Fruit fly (Drosophila melanogaster) whole organism, embryonic: ENCODE data around the gene CG32243.

Source experiments
- Blimp-1 ChIP-seq: fragments of 200-800 bp; sonication (Bioruptor generic); optimal IDR thresholded peaks from 3 replicates; lab custom pipeline; 2018; ENCODE audit warnings: missing biosample characterization, missing genetic modification characterization, mild to moderate bottlenecking, moderate library complexity, missing genetic modification reagents
- BtbVII ChIP-seq: fragments of 200-800 bp; sonication (Bioruptor generic); optimal IDR thresholded peaks from 3 replicates; lab custom pipeline; 2017; ENCODE audit warnings: missing biosample characterization, mild to moderate bottlenecking, missing genetic modification characterization
- CG10209 ChIP-seq: fragments of 200-800 bp; sonication (Bioruptor generic); optimal IDR thresholded peaks from 3 replicates; lab custom pipeline; 2017; ENCODE audit warnings: missing biosample characterization, mild to moderate bottlenecking, missing genetic modification characterization, missing genetic modification reagents
- CG10366 ChIP-seq: fragments of 200-800 bp; sonication (Bioruptor generic); IDR thresholded peaks from 2 replicates; pipeline ENCODE4 v1.3.6; 2022; ENCODE audit warnings: missing biosample characterization, missing genetic modification characterization
- CG14860 ChIP-seq: fragments of 200-800 bp; sonication (Bioruptor generic); IDR thresholded peaks from 3 replicates; pipeline ENCODE4 v1.3.6; 2022; ENCODE audit warnings: missing biosample characterization, missing genetic modification characterization; ENCODE audit not compliant: partially characterized antibody
- CG15601 ChIP-seq: fragments of 200-800 bp; sonication (Bioruptor generic); optimal IDR thresholded peaks from 3 replicates; lab custom pipeline; 2019; ENCODE audit warnings: missing biosample characterization, mild to moderate bottlenecking, missing genetic modification characterization, moderate library complexity
- CG1602 ChIP-seq: fragments of 200-800 bp; sonication (Bioruptor generic); optimal IDR thresholded peaks from 3 replicates; lab custom pipeline; 2016; ENCODE audit warnings: missing biosample characterization, missing genetic modification characterization
- CG17361 ChIP-seq: fragments of 200-800 bp; sonication (Bioruptor generic); IDR thresholded peaks from 3 replicates; pipeline ENCODE4 v1.3.6; 2022; ENCODE audit warnings: missing biosample characterization, missing genetic modification characterization
- CG2712 ChIP-seq: fragments of 200-800 bp; optimal IDR thresholded peaks from 3 replicates; lab custom pipeline; 2019; ENCODE audit warnings: missing biosample characterization, mild to moderate bottlenecking, missing genetic modification characterization, moderate library complexity
- CG30403 ChIP-seq: fragments of 200-800 bp; sonication (Bioruptor generic); optimal IDR thresholded peaks from 3 replicates; lab custom pipeline; 2016; ENCODE audit warnings: missing biosample characterization, missing genetic modification characterization
- CG32772 ChIP-seq: fragments of 200-800 bp; sonication (Bioruptor generic); IDR thresholded peaks from 2 replicates; pipeline ENCODE4 v1.3.6; 2022; ENCODE audit warnings: missing biosample characterization, missing genetic modification characterization
- CG7372 ChIP-seq: fragments of 200-800 bp; sonication (Bioruptor generic); IDR thresholded peaks from 2 replicates; pipeline ENCODE4 v1.3.6; 2022; ENCODE audit warnings: missing biosample characterization, missing genetic modification characterization
- CG8281 ChIP-seq: fragments of 200-800 bp; sonication (Bioruptor generic); optimal IDR thresholded peaks from 2 replicates; lab custom pipeline; 2018; ENCODE audit warnings: missing biosample characterization, mild to moderate bottlenecking, missing genetic modification characterization, moderate library complexity
- CG9817 ChIP-seq: fragments of 200-800 bp; sonication (Bioruptor generic); optimal IDR thresholded peaks from 2 replicates; lab custom pipeline; 2018; ENCODE audit warnings: missing biosample characterization, mild to moderate bottlenecking, missing genetic modification characterization, moderate library complexity
- CG9876 ChIP-seq: fragments of 200-800 bp; sonication (Bioruptor generic); optimal IDR thresholded peaks from 2 replicates; lab custom pipeline; 2016; ENCODE audit warnings: missing biosample characterization, missing genetic modification characterization
- CTCF ChIP-seq: fragments of 200-800 bp; sonication (Bioruptor generic); optimal IDR thresholded peaks from 2 replicates; lab custom pipeline; 2017; ENCODE audit warnings: missing biosample characterization, mild to moderate bottlenecking, missing genetic modification characterization, moderate library complexity
- CoRest ChIP-seq: fragments of 200-800 bp; sonication (Bioruptor generic); optimal IDR thresholded peaks from 3 replicates; lab custom pipeline; 2018; ENCODE audit warnings: missing biosample characterization, mild to moderate bottlenecking, missing genetic modification characterization, moderate library complexity
- Dad ChIP-seq: fragments of 200-800 bp; sonication (Bioruptor generic); optimal IDR thresholded peaks from 3 replicates; lab custom pipeline; 2016; ENCODE audit warnings: missing biosample characterization, missing genetic modification characterization
- H2.0 ChIP-seq: fragments of 200-800 bp; sonication (Bioruptor generic); IDR thresholded peaks from 2 replicates; pipeline ENCODE4 v1.3.6; 2022; ENCODE audit warnings: missing biosample characterization, missing genetic modification characterization
- HLH4C ChIP-seq: fragments of 200-800 bp; sonication (Bioruptor generic); IDR thresholded peaks from 3 replicates; pipeline ENCODE4 v1.3.6; 2022; ENCODE audit warnings: missing biosample characterization, missing genetic modification characterization; ENCODE audit not compliant: partially characterized antibody
- Lhr ChIP-seq: fragments of 200-800 bp; sonication (Bioruptor generic); optimal IDR thresholded peaks from 3 replicates; lab custom pipeline; 2017; ENCODE audit warnings: mild to moderate bottlenecking, missing biosample characterization, missing genetic modification reagents, missing genetic modification characterization
- PHDP ChIP-seq: fragments of 200-800 bp; sonication (Bioruptor generic); optimal IDR thresholded peaks from 3 replicates; lab custom pipeline; 2018; ENCODE audit warnings: missing biosample characterization, mild to moderate bottlenecking, missing genetic modification characterization, moderate library complexity
- ara ChIP-seq: fragments of 200-800 bp; sonication (Bioruptor generic); IDR thresholded peaks from 2 replicates; pipeline ENCODE4 v1.3.6; 2022; ENCODE audit warnings: missing biosample characterization, missing genetic modification characterization
- ato ChIP-seq: fragments of 200-800 bp; sonication (Bioruptor generic); IDR thresholded peaks from 2 replicates; pipeline ENCODE4 v1.3.6; 2022; ENCODE audit warnings: missing biosample characterization, missing genetic modification characterization; ENCODE audit not compliant: partially characterized antibody
- br ChIP-seq: fragments of >200 bp; optimal IDR thresholded peaks from 2 replicates; lab custom pipeline; 2017
- cad ChIP-seq: fragments of >200 bp; optimal IDR thresholded peaks from 2 replicates; lab custom pipeline; 2017; ENCODE audit warnings: missing biosample characterization, missing genetic modification characterization
- chif ChIP-seq, 2 experiments: fragments of 200-800 bp; sonication (Bioruptor generic); optimal IDR thresholded peaks; 3 replicates each; lab custom pipeline; 2016; ENCODE audit warnings: missing biosample characterization in 2 of 2, missing genetic modification characterization in 2 of 2
- chinmo ChIP-seq: fragments of 200-800 bp; sonication (Bioruptor generic); IDR thresholded peaks from 4 replicates; pipeline ENCODE4 v1.3.6; 2022; ENCODE audit warnings: missing biosample characterization, missing genetic modification characterization; ENCODE audit not compliant: partially characterized antibody
- crp ChIP-seq, 2 experiments: fragments of 200-800 bp; sonication (Bioruptor generic); optimal IDR thresholded peaks; 2 replicates in 1 of 2; 3 replicates in 1 of 2; lab custom pipeline; 2017; ENCODE audit warnings: missing biosample characterization in 2 of 2, missing genetic modification characterization in 2 of 2, mild to moderate bottlenecking in 1 of 2, moderate library complexity in 1 of 2
- fd3F ChIP-seq: fragments of 200-800 bp; sonication (Bioruptor generic); optimal IDR thresholded peaks from 2 replicates; lab custom pipeline; 2018; ENCODE audit warnings: missing biosample characterization, mild to moderate bottlenecking, missing genetic modification characterization, moderate library complexity
- fd64A ChIP-seq: fragments of 200-800 bp; sonication (Bioruptor generic); optimal IDR thresholded peaks from 3 replicates; lab custom pipeline; 2018; ENCODE audit warnings: missing biosample characterization, mild to moderate bottlenecking, missing genetic modification characterization
- gcm2 ChIP-seq: fragments of 200-800 bp; sonication (Bioruptor generic); optimal IDR thresholded peaks from 2 replicates; lab custom pipeline; 2016; ENCODE audit warnings: missing biosample characterization, missing genetic modification characterization
- gem ChIP-seq: fragments of 200-800 bp; sonication (Bioruptor generic); optimal IDR thresholded peaks from 2 replicates; lab custom pipeline; 2019; ENCODE audit warnings: missing biosample characterization, mild to moderate bottlenecking, missing genetic modification characterization, moderate library complexity
- ham ChIP-seq: fragments of 200-800 bp; sonication (Bioruptor generic); IDR thresholded peaks from 2 replicates; pipeline ENCODE4 v1.3.6; 2022; ENCODE audit warnings: missing biosample characterization, missing genetic modification characterization
- hkb ChIP-seq, 2 experiments: fragments of 200-800 bp in 1 of 2; fragments of >200 bp in 1 of 2; sonication (Bioruptor generic) in 1 of 2; IDR thresholded peaks in 1 of 2; optimal IDR thresholded peaks in 1 of 2; 2 replicates each; pipeline versions ENCODE4 v1.3.6 to Lab custom; 2017 to 2022; ENCODE audit warnings: missing biosample characterization in 1 of 2, missing genetic modification characterization in 1 of 2
- kni ChIP-seq: fragments of 200-800 bp; sonication (Bioruptor generic); optimal IDR thresholded peaks from 3 replicates; lab custom pipeline; 2017; ENCODE audit warnings: mild to moderate bottlenecking, missing biosample characterization, missing genetic modification reagents, missing genetic modification characterization
- lola ChIP-seq, 3 experiments: fragments of >200 bp in 2 of 3; fragments of 200-800 bp in 1 of 3; sonication (Bioruptor generic) in 1 of 3; optimal IDR thresholded peaks; 2 replicates each; lab custom pipeline; 2017 to 2019; ENCODE audit warnings: missing biosample characterization in 3 of 3, missing genetic modification characterization in 3 of 3, mild to moderate bottlenecking in 1 of 3, moderate library complexity in 1 of 3
- mirr ChIP-seq: fragments of 200-800 bp; sonication (Bioruptor generic); optimal IDR thresholded peaks from 3 replicates; lab custom pipeline; 2018; ENCODE audit warnings: missing biosample characterization, mild to moderate bottlenecking, missing genetic modification characterization
- rib ChIP-seq: fragments of 200-800 bp; sonication (Bioruptor generic); IDR thresholded peaks from 2 replicates; pipeline ENCODE4 v1.3.6; 2022; ENCODE audit warnings: missing biosample characterization, missing genetic modification characterization
- ro ChIP-seq: fragments of 200-800 bp; sonication (Bioruptor generic); IDR thresholded peaks from 2 replicates; pipeline ENCODE4 v1.3.6; 2022; ENCODE audit warnings: missing biosample characterization, missing genetic modification characterization
- row ChIP-seq: fragments of 200-800 bp; sonication (Bioruptor generic); IDR thresholded peaks from 3 replicates; pipeline ENCODE4 v1.3.6; 2022; ENCODE audit warnings: missing biosample characterization, missing genetic modification characterization
- run ChIP-seq: fragments of 200-800 bp; sonication (Bioruptor generic); optimal IDR thresholded peaks from 3 replicates; lab custom pipeline; 2018; ENCODE audit warnings: missing biosample characterization, mild to moderate bottlenecking, missing genetic modification characterization
- sd ChIP-seq: fragments of 200-800 bp; sonication (Bioruptor generic); optimal IDR thresholded peaks from 3 replicates; lab custom pipeline; 2018; ENCODE audit warnings: missing biosample characterization, mild to moderate bottlenecking, missing genetic modification characterization, moderate library complexity
- sens ChIP-seq: fragments of 200-800 bp; sonication (Bioruptor generic); peaks from one replicate; lab custom pipeline; 2016; ENCODE audit warnings: missing biosample characterization, missing genetic modification characterization
- sisA ChIP-seq: fragments of 200-800 bp; sonication (Bioruptor generic); IDR thresholded peaks from 2 replicates; pipeline ENCODE4 v1.3.6; 2022; ENCODE audit warnings: missing biosample characterization, missing genetic modification characterization
- slou ChIP-seq: fragments of 200-800 bp; sonication (Bioruptor generic); optimal IDR thresholded peaks from 3 replicates; lab custom pipeline; 2016; ENCODE audit warnings: missing biosample characterization, missing genetic modification characterization
- tll ChIP-seq, 2 experiments: fragments of 200-800 bp in 1 of 2; fragments of >200 bp in 1 of 2; sonication (Bioruptor generic) in 1 of 2; optimal IDR thresholded peaks; 2 replicates each; lab custom pipeline; 2017 to 2019; ENCODE audit warnings: missing biosample characterization in 2 of 2, missing genetic modification characterization in 2 of 2, mild to moderate bottlenecking in 1 of 2, moderate library complexity in 1 of 2
- tna ChIP-seq: fragments of 200-800 bp; sonication (Bioruptor generic); IDR thresholded peaks from 2 replicates; pipeline ENCODE4 v1.3.6; 2022; ENCODE audit warnings: missing biosample characterization, missing genetic modification characterization; ENCODE audit not compliant: partially characterized antibody
- trh ChIP-seq: fragments of 200-800 bp; sonication (Bioruptor generic); optimal IDR thresholded peaks from 2 replicates; lab custom pipeline; 2016; ENCODE audit warnings: missing biosample characterization, missing genetic modification characterization
- twi ChIP-seq: fragments of 200-800 bp; optimal IDR thresholded peaks from 2 replicates; lab custom pipeline; 2019; ENCODE audit warnings: missing biosample characterization, mild to moderate bottlenecking, missing genetic modification characterization, moderate library complexity

The CG32243 gene

dm6 chr3L:4550153-4550802 lies 9.2 kb upstream of the CG32243 start (continued):
- TF ChIP-seq sd (tag; lab: Kevin White, UChicago), result peak; percentile 36
- TF ChIP-seq CG15601 (tag; lab: Kevin White, UChicago), result peak; percentile 37
- no peak for TF ChIP-seq tna (GFP tag; lab: Robert Waterston, UW)
- peak; percentile 19 for TF ChIP-seq PHDP
- TF ChIP-seq br (lab: Kevin White, UChicago), result no peak
- TF ChIP-seq ara (GFP tag; lab: Robert Waterston, UW), result no peak
- no peak for TF ChIP-seq trh (GFP tag; lab: Kevin White, UChicago)
- TF ChIP-seq HLH4C (GFP tag; lab: Robert Waterston, UW), result no peak
- TF ChIP-seq slou (GFP tag; lab: Kevin White, UChicago), result no peak
- TF ChIP-seq CTCF (GFP tag; lab: Kevin White, UChicago), result no peak
- TF ChIP-seq crp (GFP tag; optimal IDR thresholded peaks at IDR 0.05; lab: Kevin White, UChicago), result no peak
- TF ChIP-seq ro, result no peak
- TF ChIP-seq CG14860 (GFP tag; lab: Robert Waterston, UW), result no peak
- TF ChIP-seq run (tag; lab: Kevin White, UChicago), result no peak
- TF ChIP-seq kni (GFP tag; lab: Kevin White, UChicago), result no peak
- no peak for TF ChIP-seq CG32772 (GFP tag; lab: Robert Waterston, UW)
- no peak for TF ChIP-seq CG17361
- TF ChIP-seq CG9817, result no peak
- TF ChIP-seq Dad (GFP tag; lab: Kevin White, UChicago), result no peak
- TF ChIP-seq Blimp-1 (GFP tag; lab: Kevin White, UChicago), result peak; percentile 9
- TF ChIP-seq cad (GFP tag; lab: Kevin White, UChicago), result peak; percentile 45
- no peak for TF ChIP-seq row (GFP tag; lab: Robert Waterston, UW)
- TF ChIP-seq CG10209 (GFP tag; lab: Kevin White, UChicago), result no peak
- no peak for TF ChIP-seq fd3F
- no peak for TF ChIP-seq CG9876 (GFP tag; lab: Kevin White, UChicago)
- TF ChIP-seq ato (GFP tag; lab: Robert Waterston, UW), result no peak
- TF ChIP-seq CG7372 (GFP tag; lab: Robert Waterston, UW), result no peak
- no peak for TF ChIP-seq CG10366
- TF ChIP-seq ham, result no peak
- TF ChIP-seq CoRest (tag; lab: Kevin White, UChicago), result no peak
- no peak for TF ChIP-seq CG2712 (tag; lab: Kevin White, UChicago)
- TF ChIP-seq Lhr, result no peak
- no peak for TF ChIP-seq hkb (optimal IDR thresholded peaks at IDR 0.05; lab: Kevin White, UChicago)
- TF ChIP-seq hkb (GFP tag; IDR thresholded peaks at IDR 0.05; lab: Robert Waterston, UW), result no peak
- TF ChIP-seq twi (tag; lab: Kevin White, UChicago), result no peak
- TF ChIP-seq chif (GFP tag; optimal IDR thresholded peaks at IDR 0.05; lab: Kevin White, UChicago), result no peak
- TF ChIP-seq chinmo (GFP tag; lab: Robert Waterston, UW), result no peak
- TF ChIP-seq lola (GFP tag; optimal IDR thresholded peaks at IDR 0.05; lab: Kevin White, UChicago), result no peak
- TF ChIP-seq CG8281, result peak; percentile 90
- TF ChIP-seq sisA, result no peak
- no peak for TF ChIP-seq H2.0
- no peak for TF ChIP-seq gcm2 (GFP tag; lab: Kevin White, UChicago)
- no peak for TF ChIP-seq CG30403
- TF ChIP-seq fd64A, result peak; percentile 15
- TF ChIP-seq gem, result no peak
- peak; percentile 75 for TF ChIP-seq BtbVII (GFP tag; lab: Kevin White, UChicago)
- peak; percentile 62 for TF ChIP-seq sens
- TF ChIP-seq CG1602 (GFP tag; lab: Kevin White, UChicago), result no peak
- TF ChIP-seq tll (GFP tag; optimal IDR thresholded peaks at IDR 0.05; lab: Kevin White, UChicago), result no peak
- TF ChIP-seq rib (GFP tag; lab: Robert Waterston, UW), result no peak
- peak; percentile 64 for TF ChIP-seq mirr (GFP tag; lab: Kevin White, UChicago)
